Fruit fly (Drosophila melanogaster): Measurements from ENCODE around the gene mRpL39.

- TF ChIP-seq CG7045 (GFP tag; optimal IDR thresholded peaks at IDR 0.05) = no peak
- TF ChIP-seq ovo (GFP tag; optimal IDR thresholded peaks at IDR 0.05) = no peak
- no peak for TF ChIP-seq CG11617 (GFP tag; optimal IDR thresholded peaks at IDR 0.05)
- TF ChIP-seq Crg-1 (GFP tag; optimal IDR thresholded peaks at IDR 0.05) = no peak
- TF ChIP-seq CG7101 (tag; optimal IDR thresholded peaks at IDR 0.05) = no peak
- no peak for TF ChIP-seq CG5204 (GFP tag; optimal IDR thresholded peaks at IDR 0.05)
- TF ChIP-seq kay (GFP tag; ENCODE audit: borderline replicate concordance) = no peak
- TF ChIP-seq cnc (optimal IDR thresholded peaks at IDR 0.05) = no peak
- no peak for TF ChIP-seq cic (GFP tag; optimal IDR thresholded peaks at IDR 0.05)
- TF ChIP-seq toe (GFP tag; optimal IDR thresholded peaks at IDR 0.05) = no peak
- TF ChIP-seq CG33017 (tag; optimal IDR thresholded peaks at IDR 0.05) = no peak
- TF ChIP-seq CG12768 (GFP tag; optimal IDR thresholded peaks at IDR 0.05) = no peak
These were observed 23.7 kb upstream of the mRpL39 start, which contains the start of gene CG32148 for dm6 chr3L:15023192-15023591.

Measured in whole organism, adult.